Fruit fly (Drosophila melanogaster) whole organism: ENCODE results near the gene GATAe.
A peak's percentile ranks its signal among the peaks of the same experiment; 100 is the strongest.

ENCODE experiments used
- CG8478 ChIP-seq: fragments of >200 bp; optimal IDR thresholded peaks from 2 replicates; lab custom pipeline; 2018; ENCODE audit warnings: inconsistent platforms
- Dll ChIP-seq: fragments of >200 bp; optimal IDR thresholded peaks from 2 replicates; lab custom pipeline; 2017
- EcR ChIP-seq, 2 experiments: fragments of >200 bp; optimal IDR thresholded peaks; 2 replicates each; lab custom pipeline; 2017; ENCODE audit warnings: missing biosample characterization in 2 of 2, missing genetic modification characterization in 2 of 2, missing genetic modification reagents in 2 of 2
- pan ChIP-seq: fragments of >200 bp; optimal IDR thresholded peaks from 2 replicates; lab custom pipeline; 2017
- psq ChIP-seq: fragments of >200 bp; optimal IDR thresholded peaks from 2 replicates; lab custom pipeline; 2017
- usp ChIP-seq: fragments of >200 bp; optimal IDR thresholded peaks from 2 replicates; lab custom pipeline; 2017; ENCODE audit warnings: missing biosample characterization, missing genetic modification characterization, mixed read lengths

Gene GATAe

DNA sequence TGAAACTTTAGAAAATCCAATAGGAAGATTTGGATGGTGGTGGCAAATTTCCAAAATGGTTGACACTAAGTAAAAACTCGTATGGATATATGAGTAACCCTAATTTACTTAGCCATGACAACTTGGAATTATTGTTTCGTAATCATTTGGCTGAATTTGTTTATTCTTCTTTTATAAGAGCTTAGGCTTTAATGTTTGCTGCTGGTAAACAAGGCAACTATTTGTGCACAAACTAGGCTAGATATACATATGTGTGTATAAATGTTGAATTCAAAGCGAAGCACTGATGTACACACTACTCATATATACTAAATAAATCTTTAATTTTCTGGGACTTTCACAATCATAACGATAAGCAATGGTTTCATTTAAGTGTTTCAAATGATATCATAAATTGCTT, 3.0 kb upstream of the GATAe start:
- TF ChIP-seq EcR (GFP tag; optimal IDR thresholded peaks at IDR 0.05; lab: Kevin White, UChicago): no peak
- no peak for TF ChIP-seq pan (lab: Kevin White, UChicago)
- no peak for TF ChIP-seq Dll (lab: Kevin White, UChicago)
- TF ChIP-seq psq (lab: Kevin White, UChicago): no peak
- TF ChIP-seq usp: no peak
- no peak for TF ChIP-seq CG8478

DNA sequence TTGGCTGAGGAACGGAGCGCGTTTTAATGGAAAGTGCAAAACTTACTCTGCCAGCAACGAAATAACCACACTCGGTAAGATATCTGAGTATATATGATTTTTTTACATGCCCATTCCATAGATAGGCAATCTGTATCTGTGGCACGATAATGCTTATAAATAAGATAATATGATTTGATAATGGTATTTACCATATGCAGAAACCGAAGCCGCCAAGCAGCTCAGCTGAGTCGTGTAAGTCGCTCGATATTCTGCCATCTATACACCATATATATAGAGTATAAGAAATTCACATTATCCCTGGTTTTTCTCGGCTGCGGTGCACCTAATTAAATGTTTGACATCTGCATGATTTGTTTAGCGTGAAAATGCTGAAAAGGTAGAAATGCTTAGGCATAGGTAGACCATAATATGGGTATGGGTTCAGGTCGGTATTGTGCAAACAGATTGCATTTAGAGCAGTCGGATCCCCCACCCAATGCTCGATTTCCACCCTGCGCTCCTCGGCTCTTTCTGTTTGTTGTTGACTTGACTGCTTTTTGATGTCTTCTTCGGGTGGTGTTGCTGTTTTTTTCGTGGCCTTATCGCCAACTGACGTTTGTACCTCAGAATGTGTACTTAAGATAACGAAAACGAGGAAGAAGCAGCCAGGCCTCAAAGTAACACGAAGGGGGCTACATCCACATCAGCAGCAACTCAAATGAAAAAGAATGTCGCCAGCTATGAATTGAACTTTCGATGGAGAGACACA, 1.9 kb upstream of the GATAe start:
- TF ChIP-seq psq (lab: Kevin White, UChicago): no peak
- TF ChIP-seq EcR (GFP tag; optimal IDR thresholded peaks at IDR 0.05; lab: Kevin White, UChicago): no peak
- TF ChIP-seq usp: no peak
- no peak for TF ChIP-seq CG8478
- no peak for TF ChIP-seq pan (lab: Kevin White, UChicago)
- TF ChIP-seq Dll (lab: Kevin White, UChicago): no peak

DNA sequence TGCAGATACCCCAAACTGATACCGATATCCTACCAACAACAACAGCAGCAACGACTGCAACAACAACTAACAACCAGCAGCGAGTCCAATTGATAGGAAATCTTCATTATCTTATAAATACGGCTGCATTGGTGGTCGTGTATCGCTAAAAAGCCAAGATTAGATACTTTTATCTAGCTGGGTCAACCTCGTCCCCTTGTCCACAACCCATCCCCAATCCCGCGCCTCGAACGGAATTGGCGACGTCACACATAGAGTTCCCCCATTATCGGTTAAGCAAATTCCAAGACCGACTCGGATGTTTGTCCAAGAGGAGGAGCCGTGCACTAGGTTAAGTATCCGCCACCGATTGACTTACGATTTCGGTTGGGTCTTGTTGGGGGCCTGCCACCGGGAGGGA, 605 bp upstream of the GATAe start:
- TF ChIP-seq Dll (lab: Kevin White, UChicago) (no peak), EcR (GFP tag; optimal IDR thresholded peaks at IDR 0.05; lab: Kevin White, UChicago) (no peak), usp (no peak), psq (lab: Kevin White, UChicago) (no peak), CG8478 (no peak)

DNA sequence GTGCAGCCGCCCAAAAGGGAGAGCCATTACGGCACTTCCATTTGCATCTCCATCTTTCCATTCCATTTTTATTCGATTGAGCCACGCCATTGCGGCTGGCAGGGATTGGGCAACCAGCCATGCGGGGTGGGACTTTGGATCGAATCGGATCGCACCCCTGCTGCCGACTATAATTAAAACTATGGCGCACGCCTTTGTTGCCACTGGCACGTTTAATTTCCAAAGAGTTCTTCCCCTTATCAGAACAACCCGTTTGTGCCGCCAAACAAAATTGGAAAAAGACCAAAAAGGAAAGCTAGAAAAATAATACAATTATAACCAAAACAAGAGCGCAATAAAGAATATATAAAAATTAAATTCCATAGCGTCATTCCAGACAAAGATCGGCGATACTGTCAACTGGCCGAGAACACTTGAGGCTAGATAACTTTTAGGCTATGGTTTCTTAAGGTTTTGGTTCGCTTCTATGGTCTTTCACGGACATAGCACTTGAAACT, 1.2 kb downstream of the GATAe start:
- TF ChIP-seq pan (lab: Kevin White, UChicago) (no peak), usp (no peak), CG8478 (no peak), Dll (lab: Kevin White, UChicago) (no peak), psq (lab: Kevin White, UChicago) (no peak), EcR (GFP tag; optimal IDR thresholded peaks at IDR 0.05; lab: Kevin White, UChicago) (no peak)

DNA sequence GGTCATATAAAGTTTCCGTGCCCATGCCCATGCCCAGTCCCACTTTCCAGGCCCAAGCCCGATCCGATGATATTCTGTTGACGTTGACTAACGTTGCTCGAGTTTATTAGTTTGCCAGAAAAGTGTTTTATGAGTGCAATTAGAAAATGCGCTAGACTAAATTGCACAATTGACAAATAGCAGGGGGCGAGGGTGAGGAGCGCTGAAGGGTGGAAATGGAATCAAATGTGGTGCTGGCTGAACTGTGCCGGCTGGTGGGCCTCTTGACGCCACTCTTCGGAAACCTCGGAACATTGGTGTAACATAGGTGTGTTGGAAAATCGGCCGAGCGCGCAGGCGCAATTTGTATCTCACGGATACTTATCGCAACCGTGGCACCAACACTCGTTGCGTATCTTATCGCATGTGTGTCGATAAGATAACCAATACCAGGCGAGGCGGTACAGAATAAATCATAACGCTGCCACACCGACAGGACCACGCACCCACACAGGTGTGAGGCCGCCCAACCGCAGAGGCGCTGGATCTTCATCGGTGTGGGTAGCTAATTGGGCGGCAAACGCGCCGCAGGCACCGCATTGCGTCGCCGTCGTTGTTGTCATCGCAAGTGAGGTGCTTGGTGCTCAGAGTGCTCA, 2.9 kb downstream of the GATAe start:
- no peak for TF ChIP-seq Dll (lab: Kevin White, UChicago)
- TF ChIP-seq EcR (GFP tag; optimal IDR thresholded peaks at IDR 0.05; lab: Kevin White, UChicago): no peak
- no peak for TF ChIP-seq pan (lab: Kevin White, UChicago)
- no peak for TF ChIP-seq CG8478
- no peak for TF ChIP-seq usp
- no peak for TF ChIP-seq psq (lab: Kevin White, UChicago)

DNA sequence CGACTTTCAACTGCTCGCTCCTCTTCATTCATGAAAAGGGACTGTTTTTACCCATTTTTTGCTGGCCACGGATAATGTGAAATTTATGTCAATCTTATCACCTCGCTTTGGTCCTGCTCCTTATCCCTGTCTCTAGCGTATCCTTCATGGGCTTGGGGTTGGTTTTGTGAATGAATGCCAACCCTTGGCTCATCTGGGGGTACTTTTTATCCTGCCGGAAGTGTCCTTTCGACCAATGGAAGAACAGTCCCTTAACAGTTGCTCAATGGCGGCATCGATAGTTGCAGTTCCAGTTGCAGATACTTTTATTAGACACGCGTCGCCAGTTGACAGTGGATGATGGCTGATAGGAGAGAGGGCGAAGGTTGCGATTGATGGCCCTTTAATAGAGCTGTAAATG, 4.7 kb downstream of the GATAe start:
- no peak for TF ChIP-seq pan (lab: Kevin White, UChicago)
- no peak for TF ChIP-seq Dll (lab: Kevin White, UChicago)

DNA sequence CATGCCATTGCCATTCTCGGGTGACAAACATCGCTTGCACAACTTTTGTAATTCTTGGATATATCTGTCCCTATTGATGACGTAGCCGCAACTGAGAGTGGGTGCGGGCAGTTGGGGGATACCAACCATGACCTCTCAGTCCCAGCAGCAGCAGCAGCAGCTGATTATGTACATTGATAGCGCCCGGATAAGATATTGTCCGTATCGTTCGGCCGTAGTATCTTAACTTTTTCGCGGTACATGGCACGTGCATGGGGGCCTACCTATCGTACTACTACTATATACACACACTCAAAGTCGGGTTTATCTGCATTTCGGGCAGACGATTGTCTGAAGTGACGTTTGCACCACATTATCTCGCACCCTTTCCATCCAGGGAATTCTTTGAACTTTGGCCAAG, 5.7 kb downstream of the GATAe start:
- TF ChIP-seq CG8478: no peak
- no peak for TF ChIP-seq Dll (lab: Kevin White, UChicago)
- TF ChIP-seq EcR (GFP tag; optimal IDR thresholded peaks at IDR 0.05; lab: Kevin White, UChicago): no peak
- TF ChIP-seq usp: no peak
- no peak for TF ChIP-seq psq (lab: Kevin White, UChicago)
- TF ChIP-seq pan (lab: Kevin White, UChicago): no peak

DNA sequence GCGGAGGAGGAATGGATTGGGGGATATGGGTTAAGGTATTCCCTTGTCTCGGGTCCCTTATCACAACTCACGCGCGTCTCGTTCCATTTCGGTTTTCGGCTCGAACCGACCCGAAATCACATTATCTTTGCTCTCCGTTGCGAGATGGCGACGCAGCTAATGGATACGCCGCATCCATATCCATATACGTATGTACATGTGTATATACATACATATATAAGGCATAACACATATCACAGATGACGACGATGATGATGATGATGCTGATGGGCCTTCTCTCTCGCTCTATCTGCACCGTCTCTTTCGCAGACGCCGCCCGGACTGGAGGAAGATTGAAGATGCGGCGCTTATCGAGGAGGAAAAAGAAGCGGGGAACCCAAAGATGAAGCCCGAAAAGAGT, 13.1 kb downstream of the GATAe start:
- TF ChIP-seq psq (lab: Kevin White, UChicago) (no peak), Dll (lab: Kevin White, UChicago) (no peak), usp (no peak), pan (lab: Kevin White, UChicago) (no peak), CG8478 (no peak), EcR (GFP tag; optimal IDR thresholded peaks at IDR 0.05; lab: Kevin White, UChicago) (no peak)

DNA sequence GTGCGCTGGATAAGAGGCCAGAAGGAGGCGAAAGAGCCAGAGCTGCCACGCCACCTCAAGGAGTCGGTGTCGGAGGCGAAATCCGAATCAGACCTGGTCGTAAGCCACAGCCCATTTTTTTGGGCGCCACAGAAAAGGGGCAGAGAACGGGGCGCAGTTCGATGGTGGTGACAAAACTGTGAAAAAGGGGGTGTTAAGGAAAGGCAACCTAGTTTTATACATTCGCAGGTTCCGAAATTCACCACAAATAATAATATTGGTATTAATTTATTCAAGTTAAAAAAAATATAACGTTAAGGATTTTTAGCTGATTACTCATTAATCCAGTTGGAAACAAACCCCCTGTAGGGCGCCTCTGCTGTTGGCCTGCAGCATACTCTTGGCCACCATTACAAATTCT, 14.7 kb downstream of the GATAe start:
- TF ChIP-seq CG8478: no peak
- no peak for TF ChIP-seq pan (lab: Kevin White, UChicago)
- no peak for TF ChIP-seq Dll (lab: Kevin White, UChicago)

DNA sequence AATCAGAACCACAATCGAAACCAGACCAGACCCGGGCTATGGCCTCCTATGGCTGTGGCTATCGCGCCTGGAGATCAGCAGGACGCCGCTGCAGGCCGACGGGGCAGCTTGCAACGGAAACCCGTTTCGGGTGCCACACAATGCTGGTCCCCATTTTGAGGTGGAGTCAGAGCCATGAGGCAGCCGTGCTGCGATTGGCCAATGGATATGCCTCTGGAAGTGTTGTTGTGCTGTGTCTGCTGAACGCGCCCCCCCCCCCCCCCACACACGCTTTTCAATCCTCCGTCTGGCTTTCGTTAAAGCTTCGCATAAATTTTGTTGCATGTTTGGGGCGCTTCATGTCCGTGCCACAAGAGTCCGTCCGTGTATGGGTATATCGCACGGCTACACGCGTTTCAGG, 15.2 kb downstream of the GATAe start:
- TF ChIP-seq usp: no peak
- no peak for TF ChIP-seq pan (lab: Kevin White, UChicago)
- TF ChIP-seq Dll (lab: Kevin White, UChicago): no peak
- no peak for TF ChIP-seq CG8478
- TF ChIP-seq psq (lab: Kevin White, UChicago): no peak
- TF ChIP-seq EcR (GFP tag; optimal IDR thresholded peaks at IDR 0.05; lab: Kevin White, UChicago): no peak

DNA sequence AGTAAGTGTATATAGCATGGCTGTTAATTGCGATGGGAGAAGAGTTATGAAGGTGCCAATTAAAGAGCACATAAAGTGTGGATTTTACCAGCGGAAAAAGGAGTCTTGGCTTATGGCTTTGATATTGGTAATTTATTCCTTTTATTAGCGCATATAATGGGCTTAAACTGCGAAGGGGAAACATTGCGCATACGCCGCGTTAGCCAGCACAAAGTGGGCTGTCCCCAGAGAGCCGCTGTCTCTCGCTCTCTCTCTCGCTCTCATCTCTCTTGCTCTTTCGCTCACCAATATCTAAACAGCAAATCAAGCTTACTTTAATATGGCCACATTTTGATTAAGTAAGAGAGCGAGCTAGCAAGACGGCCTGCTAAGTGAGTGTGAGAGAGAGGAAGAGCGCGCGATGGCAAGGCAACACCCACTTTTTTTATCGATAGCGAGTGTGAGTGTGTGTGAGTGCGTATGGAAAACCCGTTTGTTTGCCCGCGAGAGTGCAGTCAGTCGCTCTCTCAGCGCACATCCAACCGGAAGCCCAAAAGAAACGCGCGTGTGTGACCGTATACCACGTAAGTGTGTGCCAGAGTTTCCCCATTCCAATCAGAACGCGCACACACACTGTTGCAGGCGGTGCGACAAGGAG, 16.8 kb downstream of the GATAe start, which contains the start of gene pnr:
Gene pnr, plus strand, starts transcription at position 493 of the 637 bp plus-strand sequence.
- TF ChIP-seq usp (no peak), CG8478 (peak; percentile 63), pan (lab: Kevin White, UChicago) (no peak), Dll (lab: Kevin White, UChicago) (peak; percentile 84), psq (lab: Kevin White, UChicago) (no peak)

DNA sequence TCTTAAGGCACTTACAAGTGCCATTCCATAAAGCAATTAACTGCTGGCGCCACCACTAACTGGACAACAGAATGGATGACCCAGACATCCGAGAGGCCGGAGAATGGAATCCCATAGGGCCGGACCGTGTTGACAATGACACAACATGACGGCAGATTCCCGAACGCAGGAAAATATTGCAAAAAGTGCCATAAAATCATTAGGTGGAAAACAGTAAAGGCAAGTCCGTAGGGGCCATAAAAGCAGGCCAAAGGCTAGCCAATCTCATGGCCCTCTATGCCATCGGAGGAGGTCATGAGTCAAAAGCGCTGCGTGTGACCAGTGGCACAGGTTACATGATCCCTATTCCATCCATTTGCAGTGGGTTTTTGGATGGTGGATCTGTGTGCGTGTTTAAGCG, 19.7 kb downstream of the GATAe start:
- TF ChIP-seq usp: no peak
